Fruit fly (Drosophila melanogaster): Measurements from ENCODE around the gene Ube4A.

The Ube4A gene

dm6 chr2L:6622642-6623162 lies 35.6 kb upstream of the Ube4A start, which contains the start of gene CG34345 (continued):
- TF ChIP-seq CG14710 (tag; optimal IDR thresholded peaks at IDR 0.05) (peak; percentile 54), wdn (GFP tag; IDR thresholded peaks at IDR 0.05) (no peak), pnt (GFP tag; optimal IDR thresholded peaks at IDR 0.05) (no peak), CG17568 (GFP tag; optimal IDR thresholded peaks at IDR 0.05) (no peak), zen2 (GFP tag; IDR thresholded peaks at IDR 0.05; ENCODE audit: partially characterized antibody) (peak; percentile 80), usp (GFP tag; optimal IDR thresholded peaks at IDR 0.05) (no peak), shn (GFP tag; optimal IDR thresholded peaks at IDR 0.05) (no peak), unc-4 (GFP tag; IDR thresholded peaks at IDR 0.05; ENCODE audit: partially characterized antibody) (peak; percentile 61), E2f2 (GFP tag; IDR thresholded peaks at IDR 0.05) (peak; percentile 60), CG18476 (GFP tag; optimal IDR thresholded peaks at IDR 0.05) (no peak), Dek (tag; optimal IDR thresholded peaks at IDR 0.05) (peak; percentile 58), CG13894 (tag; optimal IDR thresholded peaks at IDR 0.05) (no peak), CG5953 (GFP tag; IDR thresholded peaks at IDR 0.05) (no peak), hbn (GFP tag; IDR thresholded peaks at IDR 0.05; ENCODE audit: partially characterized antibody) (peak; percentile 72), CG6765 (GFP tag; optimal IDR thresholded peaks at IDR 0.05) (no peak), CG8290 (GFP tag; optimal IDR thresholded peaks at IDR 0.05) (peak; percentile 57), CG8290 (tag; optimal IDR thresholded peaks at IDR 0.05) (no peak), Pdp1 (GFP tag; optimal IDR thresholded peaks at IDR 0.05) (peak in 1 of 2 experiments; percentile 97), CG17802 (tag; optimal IDR thresholded peaks at IDR 0.05) (no peak), Sry-δ (GFP tag; optimal IDR thresholded peaks at IDR 0.05) (peak; percentile 31), B-H2 (GFP tag; optimal IDR thresholded peaks at IDR 0.05) (peak; percentile 27), tgo (GFP tag; IDR thresholded peaks at IDR 0.05) (no peak), ara (GFP tag; IDR thresholded peaks at IDR 0.05) (no peak), sob (GFP tag; IDR thresholded peaks at IDR 0.05) (peak; percentile 41; the same call in 1 of the 2 replicates), Atf-2 (GFP tag; optimal IDR thresholded peaks at IDR 0.05) (no peak), CG13287 (GFP tag; IDR thresholded peaks at IDR 0.05; ENCODE audit: partially characterized antibody) (peak; percentile 89), CG12659 (GFP tag; optimal IDR thresholded peaks at IDR 0.05) (peak; percentile 2), CG14667 (GFP tag; IDR thresholded peaks at IDR 0.05) (no peak), Scr (GFP tag; IDR thresholded peaks at IDR 0.05; ENCODE audit: partially characterized antibody) (peak; percentile 49; the same call in 1 of the 2 replicates), Oli (tag; optimal IDR thresholded peaks at IDR 0.05) (no peak), Hmr (GFP tag; optimal IDR thresholded peaks at IDR 0.05) (peak; percentile 51), Dp (GFP tag; optimal IDR thresholded peaks at IDR 0.05) (peak; percentile 55), Med (GFP tag) (peak; percentile 90), CG7963 (GFP tag; IDR thresholded peaks at IDR 0.05; ENCODE audit: partially characterized antibody) (peak; percentile 24; the same call in 1 of the 3 replicates), Dbx (GFP tag; IDR thresholded peaks at IDR 0.05) (peak; percentile 63; the same call in 1 of the 3 replicates), maf-S (GFP tag; optimal IDR thresholded peaks at IDR 0.05) (peak; percentile 6), bab2 (GFP tag; optimal IDR thresholded peaks at IDR 0.05) (no peak), vvl (GFP tag; IDR thresholded peaks at IDR 0.05) (peak; percentile 22; the same call in 1 of the 2 replicates), Xbp1 (GFP tag; optimal IDR thresholded peaks at IDR 0.05) (no peak), HmgZ (tag; optimal IDR thresholded peaks at IDR 0.05) (peak; percentile 65), kni (GFP tag; optimal IDR thresholded peaks at IDR 0.05) (no peak), Sox100B (GFP tag; optimal IDR thresholded peaks at IDR 0.05) (no peak), hkb (optimal IDR thresholded peaks at IDR 0.05) (no peak), hkb (GFP tag; IDR thresholded peaks at IDR 0.05) (peak; percentile 18; the same call in 1 of the 2 replicates), ci (GFP tag; IDR thresholded peaks at IDR 0.05) (0 out of 3 replicates have a peak, but pooled peaks have one; percentile 16), dpn (GFP tag; optimal IDR thresholded peaks at IDR 0.05) (peak; percentile 8 to 48), Bteb2 (GFP tag; optimal IDR thresholded peaks at IDR 0.05) (peak; percentile 13), Dll (GFP tag; IDR thresholded peaks at IDR 0.05; ENCODE audit: partially characterized antibody) (peak; percentile 59; the same call in 3 of the 4 replicates), br (optimal IDR thresholded peaks at IDR 0.05) (no peak), ranshi (GFP tag; IDR thresholded peaks at IDR 0.05) (no peak)
